Worm (Caenorhabditis elegans) whole organism, mixed stage, embryonic: ENCODE data around the gene Y55F3AM.11.

Experiments used
- ceh-83 ChIP-seq: fragments of 200-800 bp; sonication (Bioruptor generic); optimal IDR thresholded peaks from 2 replicates; lab custom pipeline; 2018; ENCODE audit warnings: mild to moderate bottlenecking, missing genetic modification characterization, missing compliant biosample characterization
- elt-3 ChIP-seq: fragments of 150-350 bp; optimal IDR thresholded peaks from 2 replicates; lab custom pipeline; 2014; ENCODE audit warnings: missing biosample characterization, missing genetic modification characterization
- flh-1 ChIP-seq: fragments of 200-800 bp; sonication (Bioruptor generic); optimal IDR thresholded peaks from 2 replicates; lab custom pipeline; 2018; ENCODE audit warnings: mild to moderate bottlenecking, missing genetic modification characterization, moderate library complexity, missing compliant biosample characterization
- lin-13 ChIP-seq: fragments of 150-350 bp; optimal IDR thresholded peaks from 2 replicates; lab custom pipeline; 2014; ENCODE audit warnings: missing biosample characterization, missing genetic modification characterization
- mep-1 ChIP-seq: fragments of 150-350 bp; optimal IDR thresholded peaks from 2 replicates; lab custom pipeline; 2017; ENCODE audit warnings: missing biosample characterization, missing genetic modification reagents, missing genetic modification characterization, inconsistent platforms
- nhr-12 ChIP-seq: fragments of 150-350 bp; optimal IDR thresholded peaks from 2 replicates; lab custom pipeline; 2014; ENCODE audit warnings: missing biosample characterization, missing genetic modification characterization
- nhr-76 ChIP-seq: sonication (generic microtip); optimal IDR thresholded peaks from 2 replicates; lab custom pipeline; 2017; ENCODE audit warnings: missing biosample characterization, missing genetic modification characterization
- pha-4 ChIP-seq: fragments of 150-350 bp; optimal IDR thresholded peaks from 2 replicates; lab custom pipeline; 2018; ENCODE audit warnings: missing biosample characterization, missing genetic modification reagents, missing genetic modification characterization
- sem-2 ChIP-seq: fragments of 200-800 bp; sonication (Bioruptor generic); optimal IDR thresholded peaks from 2 replicates; lab custom pipeline; 2018; ENCODE audit warnings: mild to moderate bottlenecking, missing genetic modification characterization, missing compliant biosample characterization
- snpc-4 ChIP-seq: fragments of 150-350 bp; optimal IDR thresholded peaks from 2 replicates; lab custom pipeline; 2014; ENCODE audit warnings: missing biosample characterization, missing genetic modification characterization

ce11 chrIV:998914-999313 lies 45.3 kb downstream of the Y55F3AM.11 start, which contains the start of gene Y55F3AM.5:
- TF ChIP-seq elt-3 (tag; lab: Kevin White, UChicago) (no peak), ceh-83 (GFP tag; lab: Kevin White, UChicago) (no peak), snpc-4 (tag; lab: Kevin White, UChicago) (no peak), nhr-12 (tag; lab: Kevin White, UChicago) (no peak), sem-2 (no peak), lin-13 (no peak), nhr-76 (tag; lab: Kevin White, UChicago) (no peak), mep-1 (tag; lab: Kevin White, UChicago) (no peak), flh-1 (GFP tag; lab: Kevin White, UChicago) (no peak), pha-4 (tag; lab: Kevin White, UChicago) (no peak)
